Fruit fly (Drosophila melanogaster): Measurements from ENCODE around the gene jar.

The jar gene

dm6 chr3R:24276104-24277008, 5.3 kb upstream of the jar start, which contains the start of gene Orct:
Gene Orct (plus strand): TSS chr3R:24276260.
- TF ChIP-seq insv (optimal IDR thresholded peaks at IDR 0.05), result no peak
- no peak for TF ChIP-seq Myc (optimal IDR thresholded peaks at IDR 0.05)
- no peak for TF ChIP-seq psq (optimal IDR thresholded peaks at IDR 0.05)
- TF ChIP-seq ttk (optimal IDR thresholded peaks at IDR 0.05), result no peak
- no peak for TF ChIP-seq Sin3A (optimal IDR thresholded peaks at IDR 0.05)
- TF ChIP-seq h (optimal IDR thresholded peaks at IDR 0.05), result no peak

dm6 chr3R:24275463-24275862, 4.4 kb upstream of the jar start:
- TF ChIP-seq Myc (optimal IDR thresholded peaks at IDR 0.05) (no peak), h (optimal IDR thresholded peaks at IDR 0.05) (no peak), Sin3A (optimal IDR thresholded peaks at IDR 0.05) (no peak), insv (optimal IDR thresholded peaks at IDR 0.05) (no peak), psq (optimal IDR thresholded peaks at IDR 0.05) (no peak), ttk (optimal IDR thresholded peaks at IDR 0.05) (no peak)

dm6 chr3R:24274212-24274611, 3.2 kb upstream of the jar start:
- no peak for TF ChIP-seq Myc (optimal IDR thresholded peaks at IDR 0.05)
- TF ChIP-seq ttk (optimal IDR thresholded peaks at IDR 0.05), result peak; percentile 99
- TF ChIP-seq Sin3A (optimal IDR thresholded peaks at IDR 0.05), result no peak

- TF ChIP-seq Myc (optimal IDR thresholded peaks at IDR 0.05), result no peak
- TF ChIP-seq psq (optimal IDR thresholded peaks at IDR 0.05), result no peak
- no peak for TF ChIP-seq h (optimal IDR thresholded peaks at IDR 0.05)
- no peak for TF ChIP-seq ttk (optimal IDR thresholded peaks at IDR 0.05)
- no peak for TF ChIP-seq Sin3A (optimal IDR thresholded peaks at IDR 0.05)
- TF ChIP-seq insv (optimal IDR thresholded peaks at IDR 0.05), result no peak
Measured at dm6 chr3R:24272775-24273290, 1.8 kb upstream of the jar start, which contains the start of gene Orct2. Gene Orct2 (plus strand): TSS chr3R:24273029.

- no peak for TF ChIP-seq h (optimal IDR thresholded peaks at IDR 0.05)
- TF ChIP-seq psq (optimal IDR thresholded peaks at IDR 0.05), result no peak
- no peak for TF ChIP-seq insv (optimal IDR thresholded peaks at IDR 0.05)
- no peak for TF ChIP-seq ttk (optimal IDR thresholded peaks at IDR 0.05)
- TF ChIP-seq Myc (optimal IDR thresholded peaks at IDR 0.05), result no peak
- no peak for TF ChIP-seq Sin3A (optimal IDR thresholded peaks at IDR 0.05)
Measured at dm6 chr3R:24272232-24272631, 1.2 kb upstream of the jar start.

- TF ChIP-seq ttk (optimal IDR thresholded peaks at IDR 0.05), result no peak
- no peak for TF ChIP-seq h (optimal IDR thresholded peaks at IDR 0.05)
- TF ChIP-seq insv (optimal IDR thresholded peaks at IDR 0.05), result no peak
- TF ChIP-seq psq (optimal IDR thresholded peaks at IDR 0.05), result no peak
- TF ChIP-seq Myc (optimal IDR thresholded peaks at IDR 0.05), result no peak
- no peak for TF ChIP-seq Sin3A (optimal IDR thresholded peaks at IDR 0.05)
Measured at dm6 chr3R:24270578-24270977, 455 bp downstream of the jar start.

dm6 chr3R:24270034-24270433, 999 bp downstream of the jar start:
- TF ChIP-seq Myc (optimal IDR thresholded peaks at IDR 0.05), result no peak
- TF ChIP-seq Sin3A (optimal IDR thresholded peaks at IDR 0.05), result no peak
- no peak for TF ChIP-seq h (optimal IDR thresholded peaks at IDR 0.05)

- no peak for TF ChIP-seq ttk (optimal IDR thresholded peaks at IDR 0.05)
- TF ChIP-seq Sin3A (optimal IDR thresholded peaks at IDR 0.05), result no peak
- no peak for TF ChIP-seq psq (optimal IDR thresholded peaks at IDR 0.05)
- no peak for TF ChIP-seq h (optimal IDR thresholded peaks at IDR 0.05)
- no peak for TF ChIP-seq insv (optimal IDR thresholded peaks at IDR 0.05)
- no peak for TF ChIP-seq Myc (optimal IDR thresholded peaks at IDR 0.05)
Measured at dm6 chr3R:24268293-24268692, 2.7 kb downstream of the jar start.

- TF ChIP-seq h (optimal IDR thresholded peaks at IDR 0.05) (no peak), Sin3A (optimal IDR thresholded peaks at IDR 0.05) (no peak), Myc (optimal IDR thresholded peaks at IDR 0.05) (no peak), psq (optimal IDR thresholded peaks at IDR 0.05) (no peak), ttk (optimal IDR thresholded peaks at IDR 0.05) (no peak), insv (optimal IDR thresholded peaks at IDR 0.05) (no peak)
Measured at dm6 chr3R:24267580-24268202, 3.3 kb downstream of the jar start.

- no peak for TF ChIP-seq insv (optimal IDR thresholded peaks at IDR 0.05)
- no peak for TF ChIP-seq Sin3A (optimal IDR thresholded peaks at IDR 0.05)
- no peak for TF ChIP-seq Myc (optimal IDR thresholded peaks at IDR 0.05)
- TF ChIP-seq ttk (optimal IDR thresholded peaks at IDR 0.05), result no peak
- no peak for TF ChIP-seq h (optimal IDR thresholded peaks at IDR 0.05)
- no peak for TF ChIP-seq psq (optimal IDR thresholded peaks at IDR 0.05)
Measured at dm6 chr3R:24266786-24267579, 4.0 kb downstream of the jar start.

dm6 chr3R:24264414-24265363, 6.3 kb downstream of the jar start:
- TF ChIP-seq ttk (optimal IDR thresholded peaks at IDR 0.05) (no peak), insv (optimal IDR thresholded peaks at IDR 0.05) (no peak), psq (optimal IDR thresholded peaks at IDR 0.05) (no peak), Sin3A (optimal IDR thresholded peaks at IDR 0.05) (no peak), Myc (optimal IDR thresholded peaks at IDR 0.05) (no peak)
